Fruit fly (Drosophila melanogaster): ENCODE data around the gene bif.
A peak's percentile ranks its signal among the peaks of the same experiment; 100 is the strongest.

The bif gene

dm6 chrX:11715263-11715659, 36.5 kb downstream of the bif start, which contains the start of gene Amun (continued):
- TF ChIP-seq CG11247 (GFP tag; IDR thresholded peaks at IDR 0.05): peak; percentile 39; the same call in 1 of the 2 replicates
- TF ChIP-seq Opbp (GFP tag; IDR thresholded peaks at IDR 0.05; ENCODE audit: partially characterized antibody): no peak
- TF ChIP-seq peb (GFP tag; IDR thresholded peaks at IDR 0.05): no peak
- peak; percentile 5; the same call in 1 of the 2 replicates for TF ChIP-seq sisA (GFP tag; IDR thresholded peaks at IDR 0.05)
- no peak for TF ChIP-seq disco-r (GFP tag; optimal IDR thresholded peaks at IDR 0.05)
- no peak for TF ChIP-seq CG8924 (tag; optimal IDR thresholded peaks at IDR 0.05)
- TF ChIP-seq Antp (GFP tag; optimal IDR thresholded peaks at IDR 0.05): peak; percentile 45
- no peak for TF ChIP-seq CG34224 (GFP tag; IDR thresholded peaks at IDR 0.05; ENCODE audit: partially characterized antibody)
- TF ChIP-seq bigmax (GFP tag; optimal IDR thresholded peaks at IDR 0.05): no peak
- TF ChIP-seq jing (GFP tag; optimal IDR thresholded peaks at IDR 0.05): peak; percentile 15
- peak; percentile 14; the same call in 1 of the 3 replicates for TF ChIP-seq B-H1 (GFP tag; IDR thresholded peaks at IDR 0.05)
- TF ChIP-seq CG7839 (tag; optimal IDR thresholded peaks at IDR 0.05): peak; percentile 8
- peak; percentile 50 for TF ChIP-seq CG14441 (GFP tag; IDR thresholded peaks at IDR 0.05)
- TF ChIP-seq CG4404 (GFP tag; IDR thresholded peaks at IDR 0.05): no peak
- TF ChIP-seq CG12769 (tag; optimal IDR thresholded peaks at IDR 0.05): no peak
- TF ChIP-seq CG9609 (GFP tag; optimal IDR thresholded peaks at IDR 0.05): no peak
- TF ChIP-seq CG17829 (tag; optimal IDR thresholded peaks at IDR 0.05): no peak
- peak; percentile 60; the same call in 2 of the 3 replicates for TF ChIP-seq ken (GFP tag; IDR thresholded peaks at IDR 0.05)
- TF ChIP-seq tin (GFP tag; optimal IDR thresholded peaks at IDR 0.05): no peak
- TF ChIP-seq slbo (GFP tag; IDR thresholded peaks at IDR 0.05): peak; percentile 81
- TF ChIP-seq dati (GFP tag; IDR thresholded peaks at IDR 0.05): no peak
- TF ChIP-seq CG17612 (GFP tag; IDR thresholded peaks at IDR 0.05): no peak; the same call in 1 of the 2 replicates
- peak; percentile 72 for TF ChIP-seq NFAT (GFP tag; IDR thresholded peaks at IDR 0.05)
- TF ChIP-seq CG7745 (tag; optimal IDR thresholded peaks at IDR 0.05): no peak
- TF ChIP-seq CG6689 (GFP tag; IDR thresholded peaks at IDR 0.05): no peak
- no peak for TF ChIP-seq CG3407 (GFP tag; optimal IDR thresholded peaks at IDR 0.05)
- no peak for TF ChIP-seq D (optimal IDR thresholded peaks at IDR 0.05)
- no peak for TF ChIP-seq D (GFP tag; optimal IDR thresholded peaks at IDR 0.05)
- TF ChIP-seq CG4854 (GFP tag; optimal IDR thresholded peaks at IDR 0.05): no peak
- TF ChIP-seq Hr3 (GFP tag; optimal IDR thresholded peaks at IDR 0.05): no peak
- TF ChIP-seq fru (optimal IDR thresholded peaks at IDR 0.05): no peak
- no peak for TF ChIP-seq org-1 (GFP tag; optimal IDR thresholded peaks at IDR 0.05)
- TF ChIP-seq ara (GFP tag; IDR thresholded peaks at IDR 0.05): 0 out of 2 replicates have a peak, but pooled peaks have one; percentile 12
- TF ChIP-seq CG9876 (GFP tag; optimal IDR thresholded peaks at IDR 0.05): no peak
- no peak for TF ChIP-seq MTF-1 (GFP tag; optimal IDR thresholded peaks at IDR 0.05; ENCODE audit: borderline replicate concordance)
- TF ChIP-seq CG14667 (GFP tag; IDR thresholded peaks at IDR 0.05): no peak
- TF ChIP-seq PHDP (tag; optimal IDR thresholded peaks at IDR 0.05): no peak
- TF ChIP-seq H15 (GFP tag; IDR thresholded peaks at IDR 0.05): 0 out of 3 replicates have a peak, but pooled peaks have one; percentile 36
- TF ChIP-seq C15 (GFP tag; IDR thresholded peaks at IDR 0.05): 0 out of 3 replicates have a peak, but pooled peaks have one; percentile 17
- no peak for TF ChIP-seq ato (GFP tag; IDR thresholded peaks at IDR 0.05; ENCODE audit: partially characterized antibody)
- TF ChIP-seq da (GFP tag; optimal IDR thresholded peaks at IDR 0.05): no peak
- TF ChIP-seq CG33557 (GFP tag; optimal IDR thresholded peaks at IDR 0.05): no peak
- TF ChIP-seq HmgD (GFP tag; optimal IDR thresholded peaks at IDR 0.05): no peak
- no peak for TF ChIP-seq Lhr (GFP tag; optimal IDR thresholded peaks at IDR 0.05)
- no peak for TF ChIP-seq croc (GFP tag; conservative IDR thresholded peaks at IDR 0.05)
- no peak for TF ChIP-seq Nf-YB (GFP tag; optimal IDR thresholded peaks at IDR 0.05)
- no peak for TF ChIP-seq Eip74EF (GFP tag; optimal IDR thresholded peaks at IDR 0.05)
- TF ChIP-seq btn (GFP tag; optimal IDR thresholded peaks at IDR 0.05): no peak
- no peak for TF ChIP-seq her (GFP tag; optimal IDR thresholded peaks at IDR 0.05)
- no peak for TF ChIP-seq CG15073 (GFP tag; optimal IDR thresholded peaks at IDR 0.05)
- peak in 1 of 3 experiments; percentile 13 for TF ChIP-seq lola (GFP tag; optimal IDR thresholded peaks at IDR 0.05)
- no peak for TF ChIP-seq ro (GFP tag; IDR thresholded peaks at IDR 0.05)

All from whole organism, embryonic.